Worm (Caenorhabditis elegans) whole organism, mixed stage, embryonic: ENCODE measurements around the gene R09E10.13.

Experiments used
- ceh-83 ChIP-seq: fragments of 200-800 bp; sonication (Bioruptor generic); optimal IDR thresholded peaks from 2 replicates; lab custom pipeline; 2018; ENCODE audit warnings: mild to moderate bottlenecking, missing genetic modification characterization, missing compliant biosample characterization
- nhr-237 ChIP-seq: fragments of 150-350 bp; optimal IDR thresholded peaks from 2 replicates; lab custom pipeline; 2014; ENCODE audit warnings: missing biosample characterization, missing genetic modification characterization
- snpc-4 ChIP-seq: fragments of 150-350 bp; optimal IDR thresholded peaks from 2 replicates; lab custom pipeline; 2014; ENCODE audit warnings: missing biosample characterization, missing genetic modification characterization

DNA sequence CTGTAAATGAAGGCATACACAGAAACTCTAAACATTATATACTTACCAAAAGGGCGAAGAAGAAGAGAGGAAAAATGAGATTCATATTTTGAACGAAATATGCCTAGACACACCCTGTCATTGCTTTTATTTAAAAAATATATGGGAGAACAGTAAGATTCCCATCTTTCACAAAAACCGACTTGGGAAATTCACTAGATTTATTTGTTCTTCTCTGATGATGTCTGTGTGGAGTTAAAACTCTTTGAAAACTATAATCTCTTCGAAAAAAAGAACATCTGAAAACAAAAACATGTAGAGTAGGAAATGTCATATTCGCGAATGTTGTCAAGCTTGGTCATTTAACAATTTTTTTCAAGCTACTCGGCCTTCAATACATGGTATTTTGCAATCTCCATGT lies 15.4 kb upstream of the R09E10.13 start, which contains the start of gene R09E10.8:
- TF ChIP-seq nhr-237 (no peak), ceh-83 (no peak), snpc-4 (tag; lab: Kevin White, UChicago) (no peak)
